Fruit fly (Drosophila melanogaster) whole organism, wandering third instar larva: Measurements from ENCODE around the gene CG13931.

Experiments
- CG32264 ChIP-seq: fragments of 200-800 bp; sonication (Bioruptor generic); optimal IDR thresholded peaks from 2 replicates; lab custom pipeline; 2016; ENCODE audit warnings: missing biosample characterization, missing genetic modification characterization
- Dif ChIP-seq: fragments of 200-275, 200-300 bp; sonication (Bioruptor generic); optimal IDR thresholded peaks from 2 replicates; lab custom pipeline; 2018; ENCODE audit warnings: missing biosample characterization, missing genetic modification characterization; ENCODE audit not compliant: partially characterized antibody
- Myc ChIP-seq: fragments of >200 bp; optimal IDR thresholded peaks from 2 replicates; lab custom pipeline; 2017
- Sp1 ChIP-seq: fragments of 200-800 bp; sonication (Bioruptor generic); optimal IDR thresholded peaks from 3 replicates; lab custom pipeline; 2019; ENCODE audit warnings: missing biosample characterization, mild to moderate bottlenecking, missing genetic modification characterization, moderate library complexity
- brk ChIP-seq: fragments of 200-800 bp; sonication (Bioruptor generic); optimal IDR thresholded peaks from 2 replicates; lab custom pipeline; 2016; ENCODE audit warnings: missing biosample characterization, mild to moderate bottlenecking, missing genetic modification characterization
- fru ChIP-seq: fragments of 200-800 bp; sonication (Bioruptor generic); optimal IDR thresholded peaks from 3 replicates; lab custom pipeline; 2016; ENCODE audit warnings: missing biosample characterization, mild to moderate bottlenecking, missing genetic modification characterization
- h ChIP-seq: fragments of 200-800 bp; sonication (Bioruptor generic); optimal IDR thresholded peaks from 3 replicates; lab custom pipeline; 2016; ENCODE audit warnings: missing biosample characterization, mild to moderate bottlenecking, missing genetic modification characterization
- lola ChIP-seq: fragments of >200 bp; optimal IDR thresholded peaks from 2 replicates; lab custom pipeline; 2017; ENCODE audit warnings: missing biosample characterization, missing genetic modification characterization
- psq ChIP-seq: fragments of 200-800 bp; sonication (Bioruptor generic); optimal IDR thresholded peaks from 3 replicates; lab custom pipeline; 2017; ENCODE audit warnings: missing biosample characterization, mild to moderate bottlenecking, missing genetic modification characterization, moderate library complexity
- sage ChIP-seq: fragments of 200-800 bp; sonication (Bioruptor generic); optimal IDR thresholded peaks from 2 replicates; lab custom pipeline; 2016; ENCODE audit warnings: missing biosample characterization, mild to moderate bottlenecking, missing genetic modification characterization
- tai ChIP-seq: sonication (Bioruptor generic); optimal IDR thresholded peaks from 2 replicates; lab custom pipeline; 2016; ENCODE audit warnings: missing biosample characterization, missing genetic modification characterization
- usp ChIP-seq: fragments of >200 bp; optimal IDR thresholded peaks from 2 replicates; lab custom pipeline; 2017; ENCODE audit warnings: missing biosample characterization, missing genetic modification characterization

DNA sequence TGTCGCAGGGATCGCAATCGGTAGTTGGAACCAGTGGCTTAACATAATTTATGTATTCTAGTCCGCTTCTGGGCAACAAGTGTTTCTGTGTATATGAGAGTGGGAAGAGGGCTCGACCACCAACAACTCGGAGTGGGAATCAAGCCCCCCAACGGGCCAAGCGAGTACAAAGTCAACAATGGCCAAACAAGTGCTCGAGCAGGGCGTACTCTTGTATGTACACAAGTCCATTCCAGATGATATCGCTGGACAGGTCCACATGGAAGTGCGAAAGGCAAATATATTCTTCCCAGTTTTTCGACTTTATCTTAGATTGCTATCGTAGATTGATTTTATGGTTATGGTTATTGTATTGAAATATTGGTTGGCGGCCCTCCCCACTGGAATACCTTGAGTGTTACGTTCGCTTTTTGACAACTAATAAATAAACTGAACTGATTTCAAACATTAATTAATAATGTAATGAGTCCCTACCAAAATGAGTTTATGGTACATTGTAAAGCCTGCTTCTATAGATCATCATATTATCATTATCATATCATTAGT lies 40.4 kb upstream of the CG13931 start:
- TF ChIP-seq tai (GFP tag; lab: Kevin White, UChicago) (no peak), usp (GFP tag; lab: Kevin White, UChicago) (no peak), CG32264 (GFP tag; lab: Kevin White, UChicago) (no peak), Myc (no peak), psq (GFP tag; lab: Kevin White, UChicago) (no peak), lola (GFP tag; lab: Kevin White, UChicago) (no peak), Sp1 (GFP tag; lab: Kevin White, UChicago) (no peak), sage (GFP tag; lab: Kevin White, UChicago) (no peak), fru (GFP tag; lab: Kevin White, UChicago) (no peak), h (no peak), brk (GFP tag; lab: Kevin White, UChicago) (no peak), Dif (no peak)
